Worm (Caenorhabditis elegans): ENCODE results near the gene pha-4.

The pha-4 gene

ce11 chrV:20752609-20753102 is at the start of gene pha-4:
Gene pha-4, plus strand, starts transcription at chrV:20753052.
- TF ChIP-seq ZK546.5 (tag; optimal IDR thresholded peaks at IDR 0.05), result no peak
- TF ChIP-seq Y5F2A.4 (GFP tag; optimal IDR thresholded peaks at IDR 0.05), result no peak
- TF ChIP-seq D1046.2 (GFP tag; IDR thresholded peaks at IDR 0.05), result no peak
- TF ChIP-seq daf-8 (GFP tag; IDR thresholded peaks at IDR 0.05), result no peak
- no peak for TF ChIP-seq vab-7 (GFP tag; IDR thresholded peaks at IDR 0.05)
- no peak for TF ChIP-seq nhr-111 (GFP tag; optimal IDR thresholded peaks at IDR 0.05)
- no peak for TF ChIP-seq aly-2 (tag; optimal IDR thresholded peaks at IDR 0.05)
- 0 out of 2 replicates have a peak, but pooled peaks have one; percentile 28 for TF ChIP-seq snpc-1.2 (GFP tag; IDR thresholded peaks at IDR 0.05)
- no peak for TF ChIP-seq duxl-1 (tag; optimal IDR thresholded peaks at IDR 0.05; ENCODE audit: poor library complexity)
- TF ChIP-seq lin-13 (GFP tag; optimal IDR thresholded peaks at IDR 0.05), result no peak
- TF ChIP-seq skn-1 (tag; optimal IDR thresholded peaks at IDR 0.05), result no peak
- TF ChIP-seq nhr-11 (tag; optimal IDR thresholded peaks at IDR 0.05), result no peak
- no peak for TF ChIP-seq spr-1 (tag; optimal IDR thresholded peaks at IDR 0.05)
- TF ChIP-seq nhr-6 (tag; optimal IDR thresholded peaks at IDR 0.05), result peak; percentile 65
- TF ChIP-seq lin-29 (GFP tag; IDR thresholded peaks at IDR 0.05), result no peak
- no peak for TF ChIP-seq ztf-7 (tag; optimal IDR thresholded peaks at IDR 0.05)
- TF ChIP-seq ctbp-1 (GFP tag; IDR thresholded peaks at IDR 0.05), result no peak
- no peak for TF ChIP-seq hmg-1.1 (GFP tag; IDR thresholded peaks at IDR 0.05)
- TF ChIP-seq dve-1 (tag; optimal IDR thresholded peaks at IDR 0.05; ENCODE audit: insufficient read depth), result peak; percentile 79
- peak; percentile 59 for TF ChIP-seq mes-2 (tag; optimal IDR thresholded peaks at IDR 0.05; ENCODE audit: poor library complexity, severe bottlenecking)
- TF ChIP-seq gei-8 (GFP tag; optimal IDR thresholded peaks at IDR 0.05), result no peak
- TF ChIP-seq ZK337.2 (GFP tag; IDR thresholded peaks at IDR 0.05), result no peak
- TF ChIP-seq nhr-102 (tag; optimal IDR thresholded peaks at IDR 0.05), result peak; percentile 32
- TF ChIP-seq ama-1 (optimal IDR thresholded peaks at IDR 0.05), result no peak
- TF ChIP-seq hif-1 (tag; optimal IDR thresholded peaks at IDR 0.05), result peak in 1 of 2 experiments; percentile 8
- TF ChIP-seq lin-15B (tag; optimal IDR thresholded peaks at IDR 0.05), result no peak
- no peak for TF ChIP-seq zip-2 (tag; optimal IDR thresholded peaks at IDR 0.05)
- TF ChIP-seq lin-1 (GFP tag; IDR thresholded peaks at IDR 0.05), result no peak; the same call in 1 of the 2 replicates
- TF ChIP-seq mdl-1 (tag; optimal IDR thresholded peaks at IDR 0.05), result no peak
- no peak for TF ChIP-seq ceh-82 (tag; optimal IDR thresholded peaks at IDR 0.05)
- TF ChIP-seq sdz-12 (GFP tag; optimal IDR thresholded peaks at IDR 0.05), result no peak
- TF ChIP-seq daf-12 (tag; optimal IDR thresholded peaks at IDR 0.05), result no peak
- TF ChIP-seq mxl-2 (GFP tag; conservative IDR thresholded peaks at IDR 0.05), result no peak
- no peak for TF ChIP-seq ceh-62 (tag; optimal IDR thresholded peaks at IDR 0.05)
- TF ChIP-seq lin-38 (GFP tag; IDR thresholded peaks at IDR 0.05), result no peak
- TF ChIP-seq unc-39 (tag; optimal IDR thresholded peaks at IDR 0.05), result no peak
- TF ChIP-seq dmd-8 (GFP tag; IDR thresholded peaks at IDR 0.05), result no peak
- TF ChIP-seq T20F7.1 (GFP tag; optimal IDR thresholded peaks at IDR 0.05), result no peak
- peak; percentile 20 for TF ChIP-seq nhr-77 (tag; optimal IDR thresholded peaks at IDR 0.05)
- TF ChIP-seq F26F4.8 (GFP tag; conservative IDR thresholded peaks at IDR 0.05), result no peak
- no peak for TF ChIP-seq dpl-1 (GFP tag; optimal IDR thresholded peaks at IDR 0.05)
- no peak for TF ChIP-seq pha-4 (GFP tag; IDR thresholded peaks at IDR 0.05)
- peak; percentile 95 for TF ChIP-seq pha-4 (tag; optimal IDR thresholded peaks at IDR 0.05)
- TF ChIP-seq ceh-20 (GFP tag; IDR thresholded peaks at IDR 0.05), result no peak
- peak; percentile 31 for TF ChIP-seq nhr-28 (tag; optimal IDR thresholded peaks at IDR 0.05)
- peak; percentile 52 for TF ChIP-seq mep-1 (tag; optimal IDR thresholded peaks at IDR 0.05)
- no peak for TF ChIP-seq lsy-2 (tag; optimal IDR thresholded peaks at IDR 0.05)
- TF ChIP-seq daf-16 (GFP tag; optimal IDR thresholded peaks at IDR 0.05), result no peak
- TF ChIP-seq daf-16 (tag; optimal IDR thresholded peaks at IDR 0.05), result peak; percentile 45
- TF ChIP-seq Y105C5A.15 (GFP tag; IDR thresholded peaks at IDR 0.05), result no peak
- peak; percentile 23 for TF ChIP-seq aha-1 (tag)
- no peak for TF ChIP-seq lir-3 (tag; optimal IDR thresholded peaks at IDR 0.05)
- no peak for TF ChIP-seq zfp-2 (tag; optimal IDR thresholded peaks at IDR 0.05)
